Worm (Caenorhabditis elegans) whole organism, L3 larva: ENCODE data around the gene F36F12.7.

Source experiments
- ama-1 ChIP-seq: fragments of 150-350 bp; optimal IDR thresholded peaks from 2 replicates; lab custom pipeline; 2018
- ceh-28 ChIP-seq: fragments of 150-350 bp; optimal IDR thresholded peaks from 2 replicates; lab custom pipeline; 2014; ENCODE audit warnings: missing biosample characterization, missing genetic modification reagents, missing genetic modification characterization
- nhr-12 ChIP-seq: fragments of 150-350 bp; optimal IDR thresholded peaks from 2 replicates; lab custom pipeline; 2014; ENCODE audit warnings: missing biosample characterization, missing genetic modification characterization
- nhr-28 ChIP-seq: fragments of 150-350 bp; optimal IDR thresholded peaks from 2 replicates; lab custom pipeline; 2014; ENCODE audit warnings: missing biosample characterization, missing genetic modification characterization
- nhr-67 ChIP-seq: fragments of 150-350 bp; optimal IDR thresholded peaks from 2 replicates; lab custom pipeline; 2014; ENCODE audit warnings: missing biosample characterization, missing genetic modification characterization

DNA sequence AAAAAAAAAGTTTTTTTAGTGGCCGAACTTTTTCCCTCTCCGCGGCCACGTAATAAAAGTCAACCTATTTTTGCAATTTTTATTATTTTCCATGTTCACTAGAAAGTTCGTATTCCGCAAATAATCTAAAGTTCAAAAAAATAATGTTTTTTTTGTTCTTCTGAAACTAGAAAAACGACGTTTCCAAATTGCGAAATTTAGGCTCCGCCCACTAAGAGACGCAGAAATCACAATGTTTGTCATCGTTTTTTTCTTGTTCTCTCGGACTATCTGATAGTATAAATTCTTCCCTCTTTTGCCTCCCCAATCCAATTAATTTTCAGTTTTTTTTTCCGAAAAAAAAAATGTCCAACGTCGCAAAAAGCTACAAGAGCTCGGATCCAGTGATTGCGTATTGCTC, 41.8 kb upstream of the F36F12.7 start, which contains the start of gene comt-3:
- no peak for TF ChIP-seq ama-1 (lab: Kevin White, UChicago)
- no peak for TF ChIP-seq nhr-28
- TF ChIP-seq ceh-28 = no peak
- no peak for TF ChIP-seq nhr-67 (tag; lab: Kevin White, UChicago)
- TF ChIP-seq nhr-12 (tag; lab: Kevin White, UChicago) = no peak
